Fruit fly (Drosophila melanogaster) whole organism, embryonic: Measurements from ENCODE around the gene CG7101.
A peak's percentile ranks its signal among the peaks of the same experiment; 100 is the strongest.

Experiments
- ATbp ChIP-seq: fragments of 200-800 bp; sonication (Bioruptor generic); optimal IDR thresholded peaks from 2 replicates; lab custom pipeline; 2017; ENCODE audit warnings: missing biosample characterization, mild to moderate bottlenecking, missing genetic modification characterization, missing genetic modification reagents
- BEAF-32 ChIP-seq: fragments of 200-800 bp; sonication (Bioruptor generic); optimal IDR thresholded peaks from 3 replicates; lab custom pipeline; 2017; ENCODE audit warnings: missing biosample characterization, missing genetic modification characterization, mild to moderate bottlenecking, moderate library complexity, missing genetic modification reagents
- Bgb ChIP-seq: fragments of 200-800 bp; sonication (Bioruptor generic); IDR thresholded peaks from 2 replicates; pipeline ENCODE4 v1.3.6; 2022; ENCODE audit warnings: missing biosample characterization, missing genetic modification characterization; ENCODE audit not compliant: partially characterized antibody
- CG10267 ChIP-seq: fragments of 200-800 bp; sonication (Bioruptor generic); optimal IDR thresholded peaks from 2 replicates; lab custom pipeline; 2018; ENCODE audit warnings: missing biosample characterization, mild to moderate bottlenecking, missing genetic modification characterization, moderate library complexity
- CG12391 ChIP-seq: fragments of 200-800 bp; sonication (Bioruptor generic); optimal IDR thresholded peaks from 3 replicates; lab custom pipeline; 2018; ENCODE audit warnings: missing biosample characterization, mild to moderate bottlenecking, missing genetic modification characterization, moderate library complexity
- CG13287 ChIP-seq: fragments of 200-800 bp; sonication (Bioruptor generic); IDR thresholded peaks from 2 replicates; pipeline ENCODE4 v1.3.6; 2022; ENCODE audit warnings: missing biosample characterization, missing genetic modification characterization; ENCODE audit not compliant: partially characterized antibody
- CG15514 ChIP-seq: fragments of 200-800 bp; sonication (Bioruptor generic); optimal IDR thresholded peaks from 3 replicates; lab custom pipeline; 2017; ENCODE audit warnings: missing biosample characterization, missing genetic modification characterization, mild to moderate bottlenecking, moderate library complexity, missing genetic modification reagents
- CG1603 ChIP-seq: fragments of 200-800 bp; sonication (Bioruptor generic); optimal IDR thresholded peaks from 2 replicates; lab custom pipeline; 2019; ENCODE audit warnings: missing biosample characterization, mild to moderate bottlenecking, missing genetic modification characterization, moderate library complexity
- CG16813 ChIP-seq: fragments of 200-800 bp; sonication (Bioruptor generic); IDR thresholded peaks from 3 replicates; pipeline ENCODE4 v1.3.6; 2022; ENCODE audit warnings: missing biosample characterization, missing genetic modification characterization; ENCODE audit not compliant: partially characterized antibody
- CG17186 ChIP-seq: fragments of 200-800 bp; sonication (Bioruptor generic); optimal IDR thresholded peaks from 3 replicates; lab custom pipeline; 2017; ENCODE audit warnings: missing biosample characterization, missing genetic modification reagents, missing genetic modification characterization
- CG2116 ChIP-seq: fragments of 200-800 bp; sonication (Bioruptor generic); optimal IDR thresholded peaks from 3 replicates; lab custom pipeline; 2018; ENCODE audit warnings: missing biosample characterization, mild to moderate bottlenecking, missing genetic modification characterization
- CG34224 ChIP-seq: fragments of 200-800 bp; sonication (Bioruptor generic); IDR thresholded peaks from 3 replicates; pipeline ENCODE4 v1.3.6; 2022; ENCODE audit warnings: missing biosample characterization, missing genetic modification characterization; ENCODE audit not compliant: partially characterized antibody
- CG34422 ChIP-seq: fragments of 200-800 bp; sonication (Bioruptor generic); IDR thresholded peaks from 3 replicates; pipeline ENCODE4 v1.3.6; 2022; ENCODE audit warnings: missing biosample characterization, missing genetic modification characterization
- CG4707 ChIP-seq: fragments of 200-800 bp; sonication (Bioruptor generic); optimal IDR thresholded peaks from 2 replicates; lab custom pipeline; 2018; ENCODE audit warnings: missing biosample characterization, mild to moderate bottlenecking, missing genetic modification characterization, moderate library complexity
- CG6791 ChIP-seq: fragments of 200-800 bp; sonication (Bioruptor generic); IDR thresholded peaks from 3 replicates; pipeline ENCODE4 v1.3.6; 2022; ENCODE audit warnings: missing biosample characterization, missing genetic modification characterization; ENCODE audit not compliant: partially characterized antibody
- CG7963 ChIP-seq: fragments of 200-800 bp; sonication (Bioruptor generic); IDR thresholded peaks from 3 replicates; pipeline ENCODE4 v1.3.6; 2022; ENCODE audit warnings: missing biosample characterization, missing genetic modification characterization; ENCODE audit not compliant: partially characterized antibody
- CG8290 ChIP-seq, 3 experiments: fragments of 200-800 bp; sonication (Bioruptor generic); optimal IDR thresholded peaks; 2 replicates each; lab custom pipeline; 2016 to 2019; ENCODE audit warnings: missing biosample characterization in 3 of 3, missing genetic modification characterization in 3 of 3, mild to moderate bottlenecking in 2 of 3, moderate library complexity in 1 of 3
- CoRest ChIP-seq: fragments of 200-800 bp; sonication (Bioruptor generic); optimal IDR thresholded peaks from 3 replicates; lab custom pipeline; 2018; ENCODE audit warnings: missing biosample characterization, mild to moderate bottlenecking, missing genetic modification characterization, moderate library complexity
- Doc3 ChIP-seq: fragments of 200-800 bp; sonication (Bioruptor generic); IDR thresholded peaks from 3 replicates; pipeline ENCODE4 v1.3.6; 2022; ENCODE audit warnings: missing biosample characterization, missing genetic modification characterization; ENCODE audit not compliant: partially characterized antibody
- Dp ChIP-seq: fragments of 200-800 bp; sonication (Bioruptor generic); optimal IDR thresholded peaks from 2 replicates; lab custom pipeline; 2018; ENCODE audit warnings: missing biosample characterization, mild to moderate bottlenecking, missing genetic modification characterization, moderate library complexity
- E2f2 ChIP-seq: fragments of 200-800 bp; sonication (Bioruptor generic); IDR thresholded peaks from 2 replicates; pipeline ENCODE4 v1.3.6; 2022; ENCODE audit warnings: missing biosample characterization, missing genetic modification characterization
- Lhr ChIP-seq: fragments of 200-800 bp; sonication (Bioruptor generic); optimal IDR thresholded peaks from 3 replicates; lab custom pipeline; 2017; ENCODE audit warnings: mild to moderate bottlenecking, missing biosample characterization, missing genetic modification reagents, missing genetic modification characterization
- MBD-R2 ChIP-seq: fragments of 200-800 bp; sonication (Bioruptor generic); IDR thresholded peaks from 2 replicates; pipeline ENCODE4 v1.3.6; 2022; ENCODE audit warnings: missing biosample characterization, missing genetic modification characterization
- Max ChIP-seq: fragments of 200-800 bp; sonication (Bioruptor generic); optimal IDR thresholded peaks from 2 replicates; lab custom pipeline; 2016; ENCODE audit warnings: missing biosample characterization, mild to moderate bottlenecking, missing genetic modification characterization
- Myb ChIP-seq: fragments of 200-800 bp; sonication (Bioruptor generic); optimal IDR thresholded peaks from 2 replicates; lab custom pipeline; 2016; ENCODE audit warnings: missing biosample characterization, missing genetic modification characterization
- Opbp ChIP-seq: fragments of 200-800 bp; sonication (Bioruptor generic); IDR thresholded peaks from 3 replicates; pipeline ENCODE4 v1.3.6; 2022; ENCODE audit warnings: missing biosample characterization, missing genetic modification characterization; ENCODE audit not compliant: partially characterized antibody
- Sin3A ChIP-seq: fragments of >200 bp; optimal IDR thresholded peaks from 2 replicates; lab custom pipeline; 2018
- YL-1 ChIP-seq: fragments of 200-800 bp; sonication (Bioruptor generic); optimal IDR thresholded peaks from 3 replicates; lab custom pipeline; 2017; ENCODE audit warnings: missing biosample characterization, mild to moderate bottlenecking, missing genetic modification characterization
- amos ChIP-seq: fragments of 200-800 bp; sonication (Bioruptor generic); IDR thresholded peaks from 2 replicates; pipeline ENCODE4 v1.3.6; 2022; ENCODE audit warnings: missing biosample characterization, missing genetic modification characterization; ENCODE audit not compliant: partially characterized antibody
- bbx ChIP-seq: fragments of 200-800 bp; sonication (Bioruptor generic); IDR thresholded peaks from 2 replicates; pipeline ENCODE4 v1.3.6; 2022; ENCODE audit warnings: missing biosample characterization, missing genetic modification characterization; ENCODE audit not compliant: partially characterized antibody
- cg ChIP-seq: fragments of 200-800 bp; sonication (Bioruptor generic); optimal IDR thresholded peaks from 3 replicates; lab custom pipeline; 2019; ENCODE audit warnings: missing biosample characterization, mild to moderate bottlenecking, missing genetic modification characterization, moderate library complexity
- dmrt11E ChIP-seq: fragments of 200-800 bp; sonication (Bioruptor generic); optimal IDR thresholded peaks from 3 replicates; lab custom pipeline; 2018; ENCODE audit warnings: missing biosample characterization, mild to moderate bottlenecking, missing genetic modification characterization, moderate library complexity
- gfzf ChIP-seq: fragments of 200-800 bp; sonication (Bioruptor generic); optimal IDR thresholded peaks from 2 replicates; lab custom pipeline; 2016; ENCODE audit warnings: missing biosample characterization, mild to moderate bottlenecking, missing genetic modification characterization, moderate library complexity
- hb ChIP-seq: fragments of 200-800 bp; sonication (Bioruptor generic); IDR thresholded peaks from 3 replicates; pipeline ENCODE4 v1.3.6; 2022; ENCODE audit warnings: missing biosample characterization, missing genetic modification characterization; ENCODE audit not compliant: partially characterized antibody
- hbn ChIP-seq: fragments of 200-800 bp; sonication (Bioruptor generic); IDR thresholded peaks from 2 replicates; pipeline ENCODE4 v1.3.6; 2022; ENCODE audit warnings: missing biosample characterization, missing genetic modification characterization; ENCODE audit not compliant: partially characterized antibody
- insv ChIP-seq, 2 experiments: fragments of 200-800 bp; sonication (Bioruptor generic); optimal IDR thresholded peaks; 3 replicates each; lab custom pipeline; 2016 to 2018; ENCODE audit warnings: missing biosample characterization in 2 of 2, missing genetic modification characterization in 2 of 2
- klu ChIP-seq: fragments of 200-800 bp; sonication (Bioruptor generic); IDR thresholded peaks from 2 replicates; pipeline ENCODE4 v1.3.6; 2022; ENCODE audit warnings: missing biosample characterization, missing genetic modification characterization
- knrl ChIP-seq: fragments of 200-800 bp; sonication (Bioruptor generic); IDR thresholded peaks from 3 replicates; pipeline ENCODE4 v1.3.6; 2022; ENCODE audit warnings: missing biosample characterization, missing genetic modification characterization; ENCODE audit not compliant: partially characterized antibody
- nerfin-2 ChIP-seq: fragments of 200-800 bp; sonication (Bioruptor generic); IDR thresholded peaks from 2 replicates; pipeline ENCODE4 v1.3.6; 2022; ENCODE audit warnings: missing biosample characterization, missing genetic modification characterization; ENCODE audit not compliant: partially characterized antibody
- nmo ChIP-seq: fragments of 200-800 bp; sonication (Bioruptor generic); optimal IDR thresholded peaks from 2 replicates; lab custom pipeline; 2018; ENCODE audit warnings: missing biosample characterization, mild to moderate bottlenecking, missing genetic modification characterization, moderate library complexity
- pan ChIP-seq, 4 experiments: fragments of >200 bp in 3 of 4; fragments of 200-800 bp in 1 of 4; sonication (Bioruptor generic) in 1 of 4; optimal IDR thresholded peaks in 3 of 4; IDR thresholded peaks in 1 of 4; 2 replicates each; pipeline versions ENCODE4 v1.3.6 to Lab custom; 2017 to 2022; ENCODE audit warnings: missing biosample characterization in 2 of 4, missing genetic modification characterization in 2 of 4, mixed read lengths in 1 of 4
- phol ChIP-seq: fragments of 200-800 bp; sonication (Bioruptor generic); optimal IDR thresholded peaks from 3 replicates; lab custom pipeline; 2018; ENCODE audit warnings: missing biosample characterization, mild to moderate bottlenecking, missing genetic modification characterization, moderate library complexity
- pum ChIP-seq: fragments of 200-800 bp; sonication (Bioruptor generic); optimal IDR thresholded peaks from 2 replicates; lab custom pipeline; 2016; ENCODE audit warnings: missing biosample characterization, missing genetic modification characterization
- row ChIP-seq: fragments of 200-800 bp; sonication (Bioruptor generic); IDR thresholded peaks from 3 replicates; pipeline ENCODE4 v1.3.6; 2022; ENCODE audit warnings: missing biosample characterization, missing genetic modification characterization
- schlank ChIP-seq: fragments of 200-800 bp; sonication (Bioruptor generic); optimal IDR thresholded peaks from 2 replicates; lab custom pipeline; 2018; ENCODE audit warnings: missing biosample characterization, mild to moderate bottlenecking, missing genetic modification characterization
- zen2 ChIP-seq: fragments of 200-800 bp; sonication (Bioruptor generic); IDR thresholded peaks from 3 replicates; pipeline ENCODE4 v1.3.6; 2022; ENCODE audit warnings: missing biosample characterization, missing genetic modification characterization; ENCODE audit not compliant: partially characterized antibody

The CG7101 gene

dm6 chrX:18830396-18830795, at the start of gene CG7101:
CG7101 (plus strand) TSS chrX:18830591.
- TF ChIP-seq zen2 (peak; percentile 48; the same call in 1 of the 3 replicates), phol (peak; percentile 11), BEAF-32 (GFP tag; lab: Kevin White, UChicago) (peak; percentile 60), bbx (GFP tag; lab: Robert Waterston, UW) (peak; percentile 70), Dp (GFP tag; lab: Kevin White, UChicago) (peak; percentile 71), CG2116 (GFP tag; lab: Kevin White, UChicago) (peak; percentile 55), CG13287 (GFP tag; lab: Robert Waterston, UW) (peak; percentile 79), CG16813 (GFP tag; lab: Robert Waterston, UW) (peak; percentile 57), CG8290 (GFP tag; optimal IDR thresholded peaks at IDR 0.05; lab: Kevin White, UChicago) (peak; percentile 25), CG8290 (tag; optimal IDR thresholded peaks at IDR 0.05; lab: Kevin White, UChicago) (no peak), amos (GFP tag; lab: Robert Waterston, UW) (peak; percentile 63), gfzf (peak; percentile 70), CG34224 (GFP tag; lab: Robert Waterston, UW) (peak; percentile 73; the same call in 2 of the 3 replicates), MBD-R2 (GFP tag; lab: Robert Waterston, UW) (peak; percentile 78), pum (GFP tag; lab: Kevin White, UChicago) (no peak), CG4707 (GFP tag; lab: Kevin White, UChicago) (no peak), pan (optimal IDR thresholded peaks at IDR 0.05; lab: Kevin White, UChicago) (no peak), pan (GFP tag; optimal IDR thresholded peaks at IDR 0.05 in 1 of 2, IDR thresholded peaks at IDR 0.05 in 1 of 2) (peak in 1 of 2 experiments; percentile 18), Lhr (peak; percentile 55), CG6791 (GFP tag; lab: Robert Waterston, UW) (peak; percentile 74), ATbp (no peak), dmrt11E (no peak), cg (GFP tag; lab: Kevin White, UChicago) (no peak), Max (GFP tag; lab: Kevin White, UChicago) (no peak), klu (no peak), CG10267 (tag; lab: Kevin White, UChicago) (peak; percentile 27), Doc3 (GFP tag; lab: Robert Waterston, UW) (peak; percentile 47; the same call in 2 of the 3 replicates), insv (GFP tag; optimal IDR thresholded peaks at IDR 0.05; lab: Kevin White, UChicago) (no peak), CG1603 (peak; percentile 59), CG15514 (peak; percentile 55), CG17186 (GFP tag; lab: Kevin White, UChicago) (peak; percentile 46), nmo (GFP tag; lab: Kevin White, UChicago) (peak; percentile 2), schlank (tag; lab: Kevin White, UChicago) (no peak), Opbp (GFP tag; lab: Robert Waterston, UW) (peak; percentile 71; the same call in 2 of the 3 replicates), nerfin-2 (GFP tag; lab: Robert Waterston, UW) (peak; percentile 56), knrl (GFP tag; lab: Robert Waterston, UW) (peak; percentile 50; the same call in 2 of the 3 replicates), CG12391 (tag; lab: Kevin White, UChicago) (no peak), Myb (GFP tag; lab: Kevin White, UChicago) (peak; percentile 54), YL-1 (GFP tag; lab: Kevin White, UChicago) (peak; percentile 6), CG7963 (peak; percentile 70), Bgb (GFP tag; lab: Robert Waterston, UW) (peak; percentile 79), row (GFP tag; lab: Robert Waterston, UW) (peak; percentile 31; the same call in 1 of the 3 replicates), E2f2 (GFP tag; lab: Robert Waterston, UW) (peak; percentile 81), hb (GFP tag; lab: Robert Waterston, UW) (peak; percentile 50; the same call in 1 of the 3 replicates), Sin3A (peak; percentile 9), CG34422 (GFP tag; lab: Robert Waterston, UW) (peak; percentile 89), CoRest (tag; lab: Kevin White, UChicago) (peak; percentile 19), hbn (GFP tag; lab: Robert Waterston, UW) (peak; percentile 59; the same call in 1 of the 2 replicates)
